Worm (Caenorhabditis elegans) whole organism, late embryonic: Measurements from ENCODE around the gene ztf-27.
A peak's percentile ranks its signal among the peaks of the same experiment; 100 is the strongest.

Experiments used
- T23F11.4 ChIP-seq: fragments of 200-800 bp; sonication (Bioruptor generic); optimal IDR thresholded peaks from 2 replicates; lab custom pipeline; 2018; ENCODE audit warnings: mild to moderate bottlenecking, missing genetic modification characterization, missing compliant biosample characterization
- Y22D7AL.16 ChIP-seq: sonication (generic microtip); optimal IDR thresholded peaks from 2 replicates; lab custom pipeline; 2016; ENCODE audit warnings: missing genetic modification characterization, missing compliant biosample characterization
- ahr-1 ChIP-seq: sonication (generic microtip); optimal IDR thresholded peaks from 2 replicates; lab custom pipeline; 2016; ENCODE audit warnings: missing genetic modification characterization, missing compliant biosample characterization
- ama-1 ChIP-seq: fragments of 150-350 bp; optimal IDR thresholded peaks from 2 replicates; lab custom pipeline; 2014
- ceh-14 ChIP-seq: sonication (generic microtip); optimal IDR thresholded peaks from 2 replicates; lab custom pipeline; 2016; ENCODE audit warnings: missing genotype, missing genetic modification characterization, missing compliant biosample characterization
- ceh-19 ChIP-seq: fragments of 200-800 bp; sonication (Bioruptor generic); optimal IDR thresholded peaks from 2 replicates; lab custom pipeline; 2018; ENCODE audit warnings: mild to moderate bottlenecking, missing genetic modification characterization, missing compliant biosample characterization
- ceh-31 ChIP-seq: sonication (generic microtip); optimal IDR thresholded peaks from 2 replicates; lab custom pipeline; 2016; ENCODE audit warnings: missing genetic modification characterization, missing compliant biosample characterization
- ceh-6 ChIP-seq: fragments of 200-800 bp; sonication (Bioruptor generic); optimal IDR thresholded peaks from 2 replicates; lab custom pipeline; 2018; ENCODE audit warnings: mild to moderate bottlenecking, missing genetic modification characterization, missing compliant biosample characterization
- ceh-9 ChIP-seq: sonication (generic microtip); optimal IDR thresholded peaks from 2 replicates; lab custom pipeline; 2016; ENCODE audit warnings: mild to moderate bottlenecking, missing genetic modification characterization, inconsistent platforms, missing compliant biosample characterization
- elt-2 ChIP-seq: sonication (generic microtip); optimal IDR thresholded peaks from 2 replicates; lab custom pipeline; 2016; ENCODE audit warnings: missing genetic modification reagents, missing genetic modification characterization, missing compliant biosample characterization
- fkh-10 ChIP-seq: fragments of 150-350 bp; optimal IDR thresholded peaks from 2 replicates; lab custom pipeline; 2014; ENCODE audit warnings: missing biosample characterization, missing genetic modification reagents, missing genetic modification characterization
- fkh-6 ChIP-seq: sonication (generic microtip); optimal IDR thresholded peaks from 2 replicates; lab custom pipeline; 2016; ENCODE audit warnings: missing genetic modification characterization, missing compliant biosample characterization
- gmeb-2 ChIP-seq: sonication (generic microtip); optimal IDR thresholded peaks from 2 replicates; lab custom pipeline; 2016; ENCODE audit warnings: missing genetic modification characterization, inconsistent platforms, missing compliant biosample characterization
- hlh-13 ChIP-seq: fragments of 200-800 bp; sonication (Bioruptor generic); optimal IDR thresholded peaks from 2 replicates; lab custom pipeline; 2018; ENCODE audit warnings: mild to moderate bottlenecking, missing genetic modification characterization, missing compliant biosample characterization
- hlh-30 ChIP-seq: sonication (generic microtip); optimal IDR thresholded peaks from 2 replicates; lab custom pipeline; 2017; ENCODE audit warnings: antibody characterized with exemption, missing genetic modification characterization, missing compliant biosample characterization; ENCODE audit not compliant: insufficient read depth
- hlh-6 ChIP-seq: sonication (generic microtip); optimal IDR thresholded peaks from 2 replicates; lab custom pipeline; 2016; ENCODE audit warnings: missing genotype, missing genetic modification characterization, missing compliant biosample characterization
- hlh-8 ChIP-seq: sonication (generic microtip); optimal IDR thresholded peaks from 2 replicates; lab custom pipeline; 2016; ENCODE audit warnings: missing genotype, missing genetic modification characterization, missing compliant biosample characterization
- lin-11 ChIP-seq: fragments of 200-800 bp; sonication (Bioruptor generic); optimal IDR thresholded peaks from 2 replicates; lab custom pipeline; 2018; ENCODE audit warnings: mild to moderate bottlenecking, missing genetic modification characterization, missing compliant biosample characterization
- nhr-11 ChIP-seq: fragments of 150-350 bp; optimal IDR thresholded peaks from 2 replicates; lab custom pipeline; 2014; ENCODE audit warnings: missing biosample characterization, missing genetic modification characterization
- npax-4 ChIP-seq: sonication (generic microtip); optimal IDR thresholded peaks from 2 replicates; lab custom pipeline; 2016; ENCODE audit warnings: missing genetic modification characterization, missing compliant biosample characterization
- ref-2 ChIP-seq: sonication (generic microtip); optimal IDR thresholded peaks from 2 replicates; lab custom pipeline; 2016; ENCODE audit warnings: missing genetic modification characterization, missing compliant biosample characterization
- rnt-1 ChIP-seq: sonication (generic microtip); optimal IDR thresholded peaks from 2 replicates; lab custom pipeline; 2016; ENCODE audit warnings: missing genetic modification characterization, missing compliant biosample characterization
- tbx-2 ChIP-seq: sonication (generic microtip); optimal IDR thresholded peaks from 2 replicates; lab custom pipeline; 2016; ENCODE audit warnings: missing genetic modification characterization, missing compliant biosample characterization
- tbx-7 ChIP-seq: sonication (generic microtip); optimal IDR thresholded peaks from 2 replicates; lab custom pipeline; 2016; ENCODE audit warnings: missing genotype, missing genetic modification characterization, missing compliant biosample characterization
- unc-42 ChIP-seq: sonication (generic microtip); optimal IDR thresholded peaks from 2 replicates; lab custom pipeline; 2016; ENCODE audit warnings: missing genotype, missing genetic modification characterization, missing compliant biosample characterization
- unc-55 ChIP-seq: sonication (generic microtip); optimal IDR thresholded peaks from 2 replicates; lab custom pipeline; 2017; ENCODE audit warnings: missing biosample characterization, missing genetic modification reagents, missing genetic modification characterization
- unc-86 ChIP-seq: sonication (generic microtip); optimal IDR thresholded peaks from 2 replicates; lab custom pipeline; 2016; ENCODE audit warnings: missing genetic modification characterization, missing compliant biosample characterization
- zip-5 ChIP-seq: sonication (generic microtip); optimal IDR thresholded peaks from 2 replicates; lab custom pipeline; 2016; ENCODE audit warnings: missing genetic modification characterization, missing compliant biosample characterization
- ztf-16 ChIP-seq: sonication (generic microtip); optimal IDR thresholded peaks from 2 replicates; lab custom pipeline; 2017; ENCODE audit warnings: missing genetic modification characterization, missing compliant biosample characterization

Gene ztf-27

DNA sequence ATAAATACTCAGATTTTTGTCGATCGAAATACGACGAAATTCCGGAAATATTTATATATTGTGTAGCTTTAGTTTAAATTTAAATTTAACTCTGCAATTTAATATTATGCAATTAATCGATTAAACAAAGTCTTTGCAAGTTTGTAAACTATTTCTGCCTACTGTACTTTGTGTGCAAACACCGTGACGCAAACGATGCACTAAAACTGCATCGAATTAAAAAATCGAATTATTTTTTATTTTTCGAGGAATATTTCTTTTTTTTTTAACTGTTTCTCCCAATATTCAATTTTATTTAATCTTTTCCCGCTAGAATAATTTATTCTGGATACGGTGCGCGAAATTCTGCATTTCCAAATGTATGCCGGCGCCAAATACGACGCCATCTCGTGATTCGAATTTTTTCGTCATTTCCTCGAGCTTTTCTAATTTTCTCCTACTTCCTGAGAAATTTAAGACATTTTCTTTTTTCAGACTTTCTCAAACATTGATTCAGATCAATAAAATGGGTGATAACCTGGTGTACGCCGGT, 31.3 kb downstream of the ztf-27 start, which contains the start of gene eif-2A:
Gene eif-2A (plus strand): TSS at position 469 of the 532 bp plus-strand sequence.
- no peak for TF ChIP-seq hlh-6 (tag; lab: Kevin White, UChicago)
- peak; percentile 41 for TF ChIP-seq unc-42
- TF ChIP-seq ref-2 (tag; lab: Kevin White, UChicago) = no peak
- TF ChIP-seq ceh-9 (tag; lab: Kevin White, UChicago) = no peak
- TF ChIP-seq fkh-6 (tag; lab: Kevin White, UChicago) = no peak
- no peak for TF ChIP-seq fkh-10 (GFP tag; lab: Kevin White, UChicago)
- no peak for TF ChIP-seq elt-2 (tag; lab: Kevin White, UChicago)
- peak; percentile 38 for TF ChIP-seq hlh-30 (tag; lab: Kevin White, UChicago)

DNA sequence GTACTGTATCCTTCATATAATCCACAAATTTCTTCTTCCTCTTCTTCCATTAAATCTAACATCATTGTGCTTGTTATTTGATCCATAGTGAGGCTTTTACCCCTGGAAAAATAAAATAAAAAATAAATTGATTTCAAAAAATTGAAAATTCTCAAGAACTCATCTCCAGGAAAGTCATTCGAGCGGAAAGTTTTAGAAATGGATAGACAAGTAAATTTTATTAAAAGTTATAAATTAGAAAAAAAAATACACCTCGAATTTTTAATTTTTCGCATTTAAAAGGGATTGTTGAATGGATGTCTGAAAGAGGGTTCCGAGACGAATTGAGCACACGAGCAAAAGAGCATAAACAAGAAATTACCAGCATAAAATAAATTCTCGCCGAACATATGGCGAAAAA, 36.8 kb downstream of the ztf-27 start, which contains the start of gene frpr-21:
Gene frpr-21 (minus strand): TSS at position 101 of the 400 bp plus-strand sequence.
- TF ChIP-seq unc-55 (GFP tag; lab: Kevin White, UChicago) (no peak), nhr-11 (tag; lab: Kevin White, UChicago) (no peak), zip-5 (tag; lab: Kevin White, UChicago) (no peak), ceh-6 (GFP tag; lab: Kevin White, UChicago) (no peak), ceh-19 (no peak), ama-1 (lab: Kevin White, UChicago) (no peak), ceh-14 (tag; lab: Kevin White, UChicago) (no peak), ztf-16 (no peak)
- TF ChIP-seq, all 69 proteins: peak for 0

DNA sequence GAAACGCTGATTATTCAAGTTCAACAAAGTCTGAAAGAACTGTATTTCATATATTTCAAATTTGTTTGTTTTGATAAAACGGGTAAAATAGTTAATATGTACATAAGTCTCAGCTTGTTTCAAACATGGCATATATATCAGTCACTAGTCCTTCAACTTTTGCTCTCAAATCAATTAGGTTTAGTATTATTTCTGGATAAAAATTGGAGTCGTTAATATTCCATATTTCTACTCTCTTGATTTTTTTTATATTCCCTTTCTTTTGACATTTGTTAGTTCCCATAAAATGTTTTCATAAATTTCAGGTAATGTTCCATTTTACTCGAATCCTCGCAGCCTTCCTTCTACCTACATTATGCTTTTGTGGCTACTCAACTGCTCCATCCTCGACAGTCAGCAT, 50.7 kb downstream of the ztf-27 start, which contains the start of gene cut-4:
Gene cut-4 (plus strand): TSS at position 301 of the 400 bp plus-strand sequence.
- TF ChIP-seq ahr-1 = no peak
- TF ChIP-seq unc-86 (tag; lab: Kevin White, UChicago) = no peak
- TF ChIP-seq tbx-7 (tag; lab: Kevin White, UChicago) = no peak
- no peak for TF ChIP-seq hlh-8 (tag; lab: Kevin White, UChicago)
- no peak for TF ChIP-seq gmeb-2 (tag; lab: Kevin White, UChicago)
- no peak for TF ChIP-seq ceh-6 (GFP tag; lab: Kevin White, UChicago)
- TF ChIP-seq rnt-1 (tag; lab: Kevin White, UChicago) = no peak
- TF ChIP-seq npax-4 (tag; lab: Kevin White, UChicago) = no peak
- no peak for TF ChIP-seq hlh-13
- no peak for TF ChIP-seq ceh-19
- TF ChIP-seq unc-42 = no peak
- TF ChIP-seq lin-11 (tag; lab: Kevin White, UChicago) = no peak
- no peak for TF ChIP-seq tbx-2 (tag; lab: Kevin White, UChicago)
- no peak for TF ChIP-seq ceh-31 (tag; lab: Kevin White, UChicago)
- no peak for TF ChIP-seq Y22D7AL.16 (tag; lab: Kevin White, UChicago)
- no peak for TF ChIP-seq T23F11.4 (GFP tag; lab: Kevin White, UChicago)
- no peak for TF ChIP-seq fkh-6 (tag; lab: Kevin White, UChicago)
- TF ChIP-seq, all 69 proteins: peak for 0
